Fruit fly (Drosophila melanogaster) whole organism, prepupa: ENCODE data around the gene Pif1A.
A peak's percentile ranks its signal among the peaks of the same experiment; 100 is the strongest.

ENCODE experiments used
- Blimp-1 ChIP-seq: fragments of 200-800 bp; sonication (Bioruptor generic); optimal IDR thresholded peaks from 3 replicates; lab custom pipeline; 2017; ENCODE audit warnings: missing biosample characterization, missing genetic modification characterization, mild to moderate bottlenecking, moderate library complexity, missing genetic modification reagents
- CG10631 ChIP-seq: fragments of 200-800 bp; sonication (Bioruptor generic); optimal IDR thresholded peaks from 2 replicates; lab custom pipeline; 2016; ENCODE audit warnings: missing biosample characterization, missing genetic modification characterization
- CG11902 ChIP-seq: fragments of 200-800 bp; sonication (Bioruptor generic); optimal IDR thresholded peaks from 3 replicates; lab custom pipeline; 2016; ENCODE audit warnings: missing biosample characterization, missing genetic modification characterization
- CG15336 ChIP-seq: fragments of 200-800 bp; sonication (Bioruptor generic); IDR thresholded peaks from 2 replicates; pipeline ENCODE4 v1.3.6; 2022; ENCODE audit warnings: missing biosample characterization, missing genetic modification characterization
- CG3919 ChIP-seq: fragments of 200-800 bp; sonication (Bioruptor generic); optimal IDR thresholded peaks from 3 replicates; lab custom pipeline; 2016; ENCODE audit warnings: missing biosample characterization, missing genetic modification characterization
- CG4318 ChIP-seq: fragments of 200-800 bp; sonication (Bioruptor generic); optimal IDR thresholded peaks from 3 replicates; lab custom pipeline; 2017; ENCODE audit warnings: missing biosample characterization, mild to moderate bottlenecking, missing genetic modification characterization
- CG6808 ChIP-seq: fragments of 200-800 bp; sonication (Bioruptor generic); optimal IDR thresholded peaks from 3 replicates; lab custom pipeline; 2017; ENCODE audit warnings: missing biosample characterization, missing genetic modification characterization, mild to moderate bottlenecking, moderate library complexity, missing genetic modification reagents
- CG6854 ChIP-seq: fragments of 200-800 bp; sonication (Bioruptor generic); optimal IDR thresholded peaks from 2 replicates; lab custom pipeline; 2017; ENCODE audit warnings: missing biosample characterization, mild to moderate bottlenecking, missing genetic modification characterization
- CG8632 ChIP-seq: fragments of 200-800 bp; sonication (Bioruptor generic); optimal IDR thresholded peaks from 3 replicates; lab custom pipeline; 2016; ENCODE audit warnings: missing biosample characterization, missing genetic modification characterization
- CG9139 ChIP-seq: fragments of 200-800 bp; sonication (Bioruptor generic); optimal IDR thresholded peaks from 3 replicates; lab custom pipeline; 2017; ENCODE audit warnings: missing biosample characterization, mild to moderate bottlenecking, missing genetic modification characterization
- Eip75B ChIP-seq: fragments of 200-800 bp; sonication (Bioruptor generic); optimal IDR thresholded peaks from 3 replicates; lab custom pipeline; 2016; ENCODE audit warnings: missing biosample characterization, missing genetic modification characterization
- Ets21C ChIP-seq: fragments of 200-800 bp; sonication (Bioruptor generic); optimal IDR thresholded peaks from 3 replicates; lab custom pipeline; 2016; ENCODE audit warnings: missing biosample characterization, missing genetic modification characterization
- Ets96B ChIP-seq: fragments of 200-800 bp; optimal IDR thresholded peaks from 2 replicates; lab custom pipeline; 2019; ENCODE audit warnings: missing biosample characterization, mild to moderate bottlenecking, missing genetic modification characterization, moderate library complexity
- Met ChIP-seq: fragments of 200-800 bp; sonication (Bioruptor generic); optimal IDR thresholded peaks from 3 replicates; lab custom pipeline; 2016; ENCODE audit warnings: missing biosample characterization, missing genetic modification characterization
- Smox ChIP-seq: fragments of 200-800 bp; sonication (Bioruptor generic); optimal IDR thresholded peaks from 3 replicates; lab custom pipeline; 2016; ENCODE audit warnings: missing biosample characterization, missing genetic modification characterization
- Sox102F ChIP-seq: fragments of 200-800 bp; sonication (Bioruptor generic); optimal IDR thresholded peaks from 2 replicates; lab custom pipeline; 2016; ENCODE audit warnings: missing biosample characterization, mild to moderate bottlenecking, missing genetic modification characterization
- achi ChIP-seq: fragments of 200-800 bp; sonication (Bioruptor generic); optimal IDR thresholded peaks from 3 replicates; lab custom pipeline; 2016; ENCODE audit warnings: missing biosample characterization, missing genetic modification characterization
- dac ChIP-seq: fragments of 200-800 bp; sonication (Bioruptor generic); optimal IDR thresholded peaks from 2 replicates; lab custom pipeline; 2017; ENCODE audit warnings: missing biosample characterization, mild to moderate bottlenecking, missing genetic modification characterization
- eg ChIP-seq: fragments of 200-800 bp; sonication (Bioruptor generic); IDR thresholded peaks from 3 replicates; pipeline ENCODE4 v1.3.6; 2022; ENCODE audit warnings: missing biosample characterization, missing genetic modification characterization
- esn ChIP-seq: fragments of 200-800 bp; sonication (Bioruptor generic); optimal IDR thresholded peaks from 2 replicates; lab custom pipeline; 2016; ENCODE audit warnings: missing biosample characterization, mild to moderate bottlenecking, missing genetic modification characterization, moderate library complexity
- fd85E ChIP-seq: fragments of 200-800 bp; sonication (Bioruptor generic); optimal IDR thresholded peaks from 3 replicates; lab custom pipeline; 2016; ENCODE audit warnings: missing biosample characterization, missing genetic modification characterization
- fkh ChIP-seq: fragments of 200-800 bp; sonication (Bioruptor generic); optimal IDR thresholded peaks from 3 replicates; lab custom pipeline; 2017; ENCODE audit warnings: missing biosample characterization, mild to moderate bottlenecking, missing genetic modification characterization, moderate library complexity
- lz ChIP-seq: fragments of 200-800 bp; sonication (Bioruptor generic); optimal IDR thresholded peaks from 3 replicates; lab custom pipeline; 2016; ENCODE audit warnings: missing biosample characterization, missing genetic modification characterization
- pdm3 ChIP-seq: fragments of 200-800 bp; sonication (Bioruptor generic); optimal IDR thresholded peaks from 3 replicates; lab custom pipeline; 2016; ENCODE audit warnings: missing biosample characterization, missing genetic modification characterization
- salr ChIP-seq, 2 experiments: fragments of 200-800 bp; sonication (Bioruptor generic); optimal IDR thresholded peaks; 3 replicates each; lab custom pipeline; 2016 to 2018; ENCODE audit warnings: missing biosample characterization in 2 of 2, missing genetic modification characterization in 2 of 2, mild to moderate bottlenecking in 1 of 2
- spab ChIP-seq: fragments of 200-800 bp; sonication (Bioruptor generic); optimal IDR thresholded peaks from 2 replicates; lab custom pipeline; 2017; ENCODE audit warnings: missing biosample characterization, mild to moderate bottlenecking, missing genetic modification characterization, missing genetic modification reagents
- ss ChIP-seq, 2 experiments: fragments of 200-800 bp; sonication (Bioruptor generic); optimal IDR thresholded peaks; 2 replicates in 1 of 2; 3 replicates in 1 of 2; lab custom pipeline; 2017 to 2018; ENCODE audit warnings: mild to moderate bottlenecking in 2 of 2, missing biosample characterization in 2 of 2, missing genetic modification characterization in 2 of 2, moderate library complexity in 1 of 2
- vri ChIP-seq: fragments of 200-800 bp; sonication (Bioruptor generic); optimal IDR thresholded peaks from 3 replicates; lab custom pipeline; 2016; ENCODE audit warnings: missing biosample characterization, mild to moderate bottlenecking, missing genetic modification characterization

Pif1A gene

dm6 chr3R:8846154-8846648, 45.2 kb upstream of the Pif1A start (continued):
- TF ChIP-seq Blimp-1 (GFP tag; lab: Kevin White, UChicago) (no peak), CG6854 (GFP tag; lab: Kevin White, UChicago) (peak; percentile 74), Eip75B (GFP tag; lab: Kevin White, UChicago) (no peak), Sox102F (GFP tag; lab: Kevin White, UChicago) (peak; percentile 39), CG9139 (GFP tag; lab: Kevin White, UChicago) (peak; percentile 80), CG8632 (GFP tag; lab: Kevin White, UChicago) (peak; percentile 19)

DNA sequence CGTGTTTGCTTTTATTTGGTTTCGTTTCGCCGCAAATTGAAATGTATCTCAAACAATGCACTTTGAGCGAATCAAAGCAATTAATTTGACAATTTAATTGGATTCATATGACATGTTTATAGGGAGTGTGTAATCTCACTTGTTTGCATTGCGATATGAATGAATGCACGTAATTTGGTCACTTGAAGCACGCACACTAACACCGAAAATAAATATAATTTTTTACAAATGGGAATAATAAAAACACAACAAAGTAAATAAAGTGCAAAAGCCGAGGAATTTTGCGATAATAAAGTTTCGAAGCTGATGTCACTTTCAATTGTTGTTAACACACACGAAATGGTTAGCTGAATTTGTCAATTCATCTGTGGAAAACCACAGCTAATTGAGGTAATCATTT, 44.0 kb upstream of the Pif1A start:
- TF ChIP-seq vri (GFP tag; lab: Kevin White, UChicago) (peak; percentile 64), ss (GFP tag; optimal IDR thresholded peaks at IDR 0.05; lab: Kevin White, UChicago) (no peak), fkh (peak; percentile 12)

dm6 chr3R:8843942-8844637, 43.1 kb upstream of the Pif1A start:
- no peak for TF ChIP-seq achi
- no peak for TF ChIP-seq Eip75B (GFP tag; lab: Kevin White, UChicago)
- no peak for TF ChIP-seq Met
- TF ChIP-seq Smox (GFP tag; lab: Kevin White, UChicago) = no peak
- no peak for TF ChIP-seq fd85E (GFP tag; lab: Kevin White, UChicago)

dm6 chr3R:8841533-8841932, 40.6 kb upstream of the Pif1A start:
- TF ChIP-seq salr (GFP tag; optimal IDR thresholded peaks at IDR 0.05; lab: Kevin White, UChicago) = no peak
- peak; percentile 8; the same call in 1 of the 3 replicates for TF ChIP-seq eg (GFP tag; lab: Robert Waterston, UW)
- TF ChIP-seq lz = no peak

DNA sequence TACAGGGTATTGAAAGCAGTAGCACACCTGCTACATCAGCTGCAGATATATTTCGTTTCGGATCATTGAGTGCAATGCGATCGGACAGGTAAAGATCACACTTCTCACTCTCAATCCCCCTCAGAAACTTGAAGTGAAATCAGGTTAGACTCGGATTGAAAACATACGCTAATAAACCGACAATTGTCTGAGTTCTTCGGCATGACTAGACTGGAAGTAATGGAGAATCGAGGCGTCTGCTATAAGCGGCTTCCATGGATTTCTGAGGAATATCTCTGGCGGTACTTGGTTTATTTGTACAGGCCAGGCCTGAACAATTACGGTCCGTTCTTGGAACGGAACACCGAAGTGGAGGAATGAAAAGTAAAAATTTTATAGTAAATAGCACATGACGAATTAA, 40.1 kb upstream of the Pif1A start:
- no peak for TF ChIP-seq Sox102F (GFP tag; lab: Kevin White, UChicago)
- no peak for TF ChIP-seq dac (GFP tag; lab: Kevin White, UChicago)
- TF ChIP-seq Ets96B = no peak
- TF ChIP-seq pdm3 (GFP tag; lab: Kevin White, UChicago) = no peak
- no peak for TF ChIP-seq CG9139 (GFP tag; lab: Kevin White, UChicago)
- TF ChIP-seq CG6808 (GFP tag; lab: Kevin White, UChicago) = no peak
- no peak for TF ChIP-seq Met
- TF ChIP-seq CG10631 (GFP tag; lab: Kevin White, UChicago) = no peak
- no peak for TF ChIP-seq fkh
- TF ChIP-seq CG4318 (GFP tag; lab: Kevin White, UChicago) = no peak
- TF ChIP-seq CG15336 (GFP tag; lab: Robert Waterston, UW) = no peak
- no peak for TF ChIP-seq CG6854 (GFP tag; lab: Kevin White, UChicago)
- TF ChIP-seq vri (GFP tag; lab: Kevin White, UChicago) = no peak
- no peak for TF ChIP-seq CG8632 (GFP tag; lab: Kevin White, UChicago)
- no peak for TF ChIP-seq Ets21C (GFP tag; lab: Kevin White, UChicago)
- no peak for TF ChIP-seq spab
- no peak for TF ChIP-seq Smox (GFP tag; lab: Kevin White, UChicago)
- TF ChIP-seq CG11902 (GFP tag; lab: Kevin White, UChicago) = no peak
- TF ChIP-seq CG3919 = no peak
- TF ChIP-seq esn (GFP tag; lab: Kevin White, UChicago) = no peak
